Fruit fly (Drosophila melanogaster) S2 (cell line): ENCODE results near the gene Elp1.

ENCODE experiments used
- CG8478 ChIP-seq: fragments of >200 bp; optimal IDR thresholded peaks from 2 replicates; lab custom pipeline; 2018
- CTCF ChIP-seq, 2 experiments: fragments of >200 bp; optimal IDR thresholded peaks; 2 replicates each; lab custom pipeline; 2018

- TF ChIP-seq CG8478 (lab: Kevin White, UChicago) (no peak), CTCF (optimal IDR thresholded peaks at IDR 0.05; lab: Kevin White, UChicago) (no peak)
Measured at dm6 chr3R:11650105-11651039, at the start of gene Elp1, which contains the start of gene Csk.
